Worm (Caenorhabditis elegans): ENCODE data around the gene srv-21.

- TF ChIP-seq unc-62 (GFP tag; optimal IDR thresholded peaks at IDR 0.05) (no peak), hrde-1 (tag; optimal IDR thresholded peaks at IDR 0.05; ENCODE audit: borderline replicate concordance) (no peak), rcor-1 (GFP tag; IDR thresholded peaks at IDR 0.05) (no peak), hmg-20 (GFP tag; IDR thresholded peaks at IDR 0.05) (no peak), ama-1 (optimal IDR thresholded peaks at IDR 0.05) (no peak), ama-1 (GFP tag; optimal IDR thresholded peaks at IDR 0.05) (no peak), ztf-25 (GFP tag; IDR thresholded peaks at IDR 0.05) (no peak), nhr-80 (tag; optimal IDR thresholded peaks at IDR 0.05) (no peak), egrh-3 (GFP tag; IDR thresholded peaks at IDR 0.05) (no peak)
Observed at ce11 chrIV:5877246-5877645, at the start of gene srv-21.

Measured in whole organism, young adult.